Fruit fly (Drosophila melanogaster): Measurements from ENCODE around the gene Archease.

Archease gene

DNA sequence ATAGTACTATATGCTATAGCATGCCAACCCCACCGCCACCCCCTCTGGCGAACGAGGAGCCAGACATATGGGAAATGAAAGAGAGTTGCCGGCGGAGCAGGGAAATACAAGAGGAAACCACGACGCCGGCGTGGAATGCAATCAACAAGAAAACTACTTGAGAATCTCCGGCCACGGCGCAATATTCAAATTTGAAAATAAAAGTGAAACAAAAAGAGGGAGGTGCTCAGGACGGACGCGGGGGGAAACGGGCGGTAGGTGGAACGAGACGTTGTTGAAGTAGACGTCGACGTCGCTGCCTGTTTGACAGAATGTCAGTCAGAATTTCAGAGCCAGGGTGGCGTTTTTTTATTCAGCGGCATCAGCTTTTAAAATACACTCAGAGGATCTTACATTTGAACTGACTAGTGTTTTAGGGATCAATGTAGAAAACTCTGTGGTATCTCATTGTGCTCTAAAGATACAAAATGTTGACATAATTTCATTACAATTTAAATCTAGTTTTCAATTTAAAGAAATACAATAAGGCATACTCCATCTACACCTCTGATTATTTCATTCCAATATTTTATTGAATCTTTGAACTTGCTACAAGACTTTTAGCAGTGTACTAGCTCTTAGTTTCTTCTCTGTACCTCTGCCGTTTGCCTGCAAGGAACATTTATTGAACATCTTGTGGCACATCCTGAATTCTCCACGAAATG lies 26.6 kb downstream of the Archease start (continued):
- TF ChIP-seq CG9139 (GFP tag; optimal IDR thresholded peaks at IDR 0.05) (no peak), ss (GFP tag; optimal IDR thresholded peaks at IDR 0.05) (peak in 1 of 2 experiments; percentile 36), CG8319 (GFP tag; optimal IDR thresholded peaks at IDR 0.05) (peak; percentile 14), fkh (GFP tag; optimal IDR thresholded peaks at IDR 0.05) (no peak), dsx (GFP tag; optimal IDR thresholded peaks at IDR 0.05; ENCODE audit: poor library complexity, severe bottlenecking) (peak; percentile 51), fd59A (GFP tag; optimal IDR thresholded peaks at IDR 0.05) (peak; percentile 30), CG7368 (GFP tag; optimal IDR thresholded peaks at IDR 0.05) (no peak), Met (GFP tag; optimal IDR thresholded peaks at IDR 0.05) (peak; percentile 44)

DNA sequence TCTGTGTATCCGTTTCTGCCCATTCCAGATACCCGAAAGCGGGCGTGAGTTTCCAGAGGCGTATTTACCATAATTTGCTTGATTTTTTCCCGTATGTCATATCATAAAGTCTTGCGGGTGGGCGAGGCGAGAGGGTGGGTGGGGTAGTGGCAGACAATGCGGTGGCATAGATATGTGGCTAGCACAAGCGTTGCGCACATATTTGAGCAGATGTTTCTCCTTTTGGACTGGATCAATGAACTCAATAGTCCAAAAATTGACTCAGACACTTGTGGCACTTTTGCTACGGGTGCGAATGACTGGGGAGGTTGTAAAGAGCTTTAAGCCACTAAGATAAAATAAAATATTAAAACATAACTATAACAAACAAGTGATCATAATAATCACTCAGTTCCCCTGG lies 27.6 kb downstream of the Archease start:
- TF ChIP-seq acj6 (GFP tag; optimal IDR thresholded peaks at IDR 0.05) (no peak), Eip78C (GFP tag) (peak; percentile 9), fkh (GFP tag; optimal IDR thresholded peaks at IDR 0.05) (peak; percentile 85)

DNA sequence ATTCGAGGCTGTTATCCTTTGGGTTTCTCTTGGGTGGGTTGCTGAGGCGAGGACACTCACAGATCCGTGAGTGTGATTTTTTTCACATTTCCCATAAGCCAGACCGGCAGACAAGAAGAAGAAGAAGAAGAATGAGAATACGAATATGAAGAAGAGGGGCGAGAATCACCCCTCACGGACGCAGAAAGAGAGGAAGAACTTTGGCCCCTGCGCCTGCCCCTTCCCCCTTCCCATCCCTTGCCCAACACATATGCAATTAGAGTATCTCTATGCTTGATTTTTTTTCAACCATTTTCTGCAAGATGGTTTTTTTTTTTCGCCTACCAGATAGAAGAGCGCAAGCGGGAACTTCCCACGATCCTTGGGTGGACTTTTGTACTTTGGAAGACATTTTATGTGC lies 28.1 kb downstream of the Archease start:
- TF ChIP-seq CG6808 (GFP tag; optimal IDR thresholded peaks at IDR 0.05) (peak; percentile 67), spab (GFP tag; optimal IDR thresholded peaks at IDR 0.05) (peak; percentile 62), pdm3 (GFP tag; optimal IDR thresholded peaks at IDR 0.05) (no peak), CG8119 (GFP tag; IDR thresholded peaks at IDR 0.05) (peak; percentile 27; the same call in 1 of the 3 replicates), Gug (GFP tag; IDR thresholded peaks at IDR 0.05) (no peak), CG9139 (GFP tag; optimal IDR thresholded peaks at IDR 0.05) (peak; percentile 70), Sox102F (GFP tag; optimal IDR thresholded peaks at IDR 0.05) (no peak), salr (GFP tag; optimal IDR thresholded peaks at IDR 0.05) (peak in 1 of 2 experiments; percentile 9), ss (GFP tag; optimal IDR thresholded peaks at IDR 0.05) (peak; percentile 79 to 81), CG10631 (GFP tag; optimal IDR thresholded peaks at IDR 0.05) (no peak), CG34406 (GFP tag; optimal IDR thresholded peaks at IDR 0.05) (no peak), CG1621 (tag; optimal IDR thresholded peaks at IDR 0.05) (peak; percentile 40), CG11294 (GFP tag; IDR thresholded peaks at IDR 0.05) (no peak)

DNA sequence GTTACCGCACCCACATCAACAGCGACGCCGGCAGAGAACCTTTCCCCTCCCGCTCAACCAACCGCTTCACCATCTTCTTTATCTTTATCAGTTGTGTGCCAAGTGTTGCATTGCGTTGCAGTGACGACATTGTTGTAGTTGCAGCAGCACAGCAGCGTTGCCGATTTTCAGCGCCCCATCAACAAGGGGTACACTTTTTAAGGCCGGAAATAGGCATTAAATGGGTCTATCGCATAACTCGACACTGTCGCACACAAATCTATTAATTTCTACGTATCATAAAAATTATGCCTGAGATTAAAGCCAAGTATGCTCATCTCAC lies 29.0 kb downstream of the Archease start:
- TF ChIP-seq CG6276 (GFP tag; optimal IDR thresholded peaks at IDR 0.05) (no peak), vri (GFP tag; optimal IDR thresholded peaks at IDR 0.05) (peak; percentile 83), dsx (GFP tag; optimal IDR thresholded peaks at IDR 0.05; ENCODE audit: poor library complexity, severe bottlenecking) (peak; percentile 96)

DNA sequence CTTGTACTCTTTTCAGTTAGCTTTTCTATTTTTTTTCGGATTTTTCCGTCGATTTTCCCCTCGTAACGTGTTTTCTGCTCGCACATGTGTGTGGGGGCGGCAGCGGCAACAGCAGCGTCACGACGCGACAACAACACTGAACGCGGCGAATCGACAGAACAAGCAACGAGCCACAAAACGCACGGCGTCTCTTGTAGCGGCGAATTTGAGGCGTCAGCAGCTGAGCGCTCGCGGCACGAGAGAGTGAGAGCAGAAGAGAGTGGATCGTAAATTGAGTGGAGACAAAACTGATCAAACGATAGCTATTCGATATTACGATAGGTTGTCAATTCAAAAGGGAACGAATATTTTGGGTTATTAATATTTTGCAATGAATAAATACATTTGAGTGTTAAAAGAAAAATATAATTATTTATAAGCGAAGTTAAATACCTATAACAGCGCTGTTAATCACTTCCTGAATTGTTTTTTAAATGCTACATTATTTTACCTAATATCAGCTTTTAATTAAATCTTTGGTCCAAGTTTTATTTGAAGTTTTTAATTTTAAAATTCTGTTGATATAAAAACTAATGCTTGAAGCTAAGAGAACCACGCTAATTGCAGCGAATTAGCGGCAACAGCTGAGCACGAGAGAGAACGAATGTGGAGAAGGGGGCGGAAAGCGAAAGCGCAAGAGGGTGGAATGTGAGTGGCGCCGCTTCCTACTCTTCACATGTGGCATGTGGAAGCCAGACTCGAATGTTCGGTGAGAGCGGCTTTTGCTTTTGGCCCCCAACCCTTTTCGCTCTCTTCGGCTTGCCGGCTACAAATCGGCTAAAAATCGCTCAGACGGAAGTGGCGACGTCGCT lies 29.6 kb downstream of the Archease start:
- TF ChIP-seq CG8632 (GFP tag; optimal IDR thresholded peaks at IDR 0.05) (no peak), ss (GFP tag; optimal IDR thresholded peaks at IDR 0.05) (peak; percentile 37 to 70), CG8119 (GFP tag; IDR thresholded peaks at IDR 0.05) (no peak), CG31627 (GFP tag; optimal IDR thresholded peaks at IDR 0.05) (peak; percentile 18), Met (GFP tag; optimal IDR thresholded peaks at IDR 0.05) (peak; percentile 64), fkh (GFP tag; optimal IDR thresholded peaks at IDR 0.05) (peak; percentile 15), Ets96B (tag; optimal IDR thresholded peaks at IDR 0.05) (peak; percentile 51), CG6792 (GFP tag; optimal IDR thresholded peaks at IDR 0.05) (peak; percentile 11), lz (GFP tag; optimal IDR thresholded peaks at IDR 0.05) (peak; percentile 44), CG3032 (tag; optimal IDR thresholded peaks at IDR 0.05) (peak; percentile 59), acj6 (GFP tag; optimal IDR thresholded peaks at IDR 0.05) (peak; percentile 60), Hr4 (GFP tag; optimal IDR thresholded peaks at IDR 0.05) (peak; percentile 71), Hr38 (GFP tag; optimal IDR thresholded peaks at IDR 0.05) (no peak), CG6276 (GFP tag; optimal IDR thresholded peaks at IDR 0.05) (peak; percentile 1), CG6854 (GFP tag; optimal IDR thresholded peaks at IDR 0.05) (peak; percentile 71), Eip78C (GFP tag) (peak; percentile 89), dsx (GFP tag; optimal IDR thresholded peaks at IDR 0.05; ENCODE audit: poor library complexity, severe bottlenecking) (no peak), dac (GFP tag; optimal IDR thresholded peaks at IDR 0.05) (no peak), CG34406 (GFP tag; optimal IDR thresholded peaks at IDR 0.05) (peak; percentile 37), OdsH (GFP tag; optimal IDR thresholded peaks at IDR 0.05) (peak; percentile 65), Eip93F (GFP tag; optimal IDR thresholded peaks at IDR 0.05) (peak; percentile 87), CG6808 (GFP tag; optimal IDR thresholded peaks at IDR 0.05) (peak; percentile 26), Sox15 (GFP tag; optimal IDR thresholded peaks at IDR 0.05) (no peak), CG10631 (GFP tag; optimal IDR thresholded peaks at IDR 0.05) (peak; percentile 52), cyc (GFP tag; optimal IDR thresholded peaks at IDR 0.05) (peak; percentile 7), Blimp-1 (GFP tag; optimal IDR thresholded peaks at IDR 0.05) (peak; percentile 88), Smox (GFP tag; optimal IDR thresholded peaks at IDR 0.05) (peak; percentile 54)
